Fruit fly (Drosophila melanogaster): ENCODE measurements around the gene Gr22f.

Gene Gr22f

DNA sequence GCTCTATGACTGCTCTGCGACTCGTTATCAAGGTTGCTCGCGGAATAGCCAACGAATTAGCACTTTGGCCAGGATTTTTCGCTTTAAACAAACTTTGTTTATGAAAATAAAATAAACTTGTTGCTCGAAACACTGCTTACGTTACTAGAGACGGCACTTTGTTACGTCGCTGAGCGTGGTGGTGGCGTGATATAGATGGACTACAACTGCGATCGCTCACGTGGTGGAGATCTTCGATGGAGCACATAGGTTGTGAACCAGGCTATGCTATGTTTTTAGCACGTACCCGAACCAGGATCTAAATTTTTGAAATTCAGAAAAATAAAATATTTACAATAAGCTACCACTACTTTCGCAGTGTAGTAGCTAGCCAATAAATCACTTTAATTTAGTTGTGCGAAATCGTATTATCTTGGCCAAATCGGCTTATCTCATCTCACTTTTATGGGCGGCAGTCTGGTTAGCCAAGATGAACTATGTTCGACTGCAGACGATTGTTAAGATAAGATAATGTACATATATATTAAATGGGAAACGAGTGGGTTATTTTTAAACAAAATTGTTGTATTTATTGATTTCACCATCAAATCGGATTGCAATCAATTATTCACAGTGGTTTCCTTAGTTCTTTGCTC is 40.4 kb downstream of the Gr22f start, which contains the start of gene frtz (continued):
- peak; percentile 63 for TF ChIP-seq HLH4C (GFP tag; IDR thresholded peaks at IDR 0.05; ENCODE audit: partially characterized antibody)
- no peak for TF ChIP-seq CG16863 (GFP tag; optimal IDR thresholded peaks at IDR 0.05)
- TF ChIP-seq CG8089 (GFP tag; optimal IDR thresholded peaks at IDR 0.05), result no peak
- no peak for TF ChIP-seq kni (GFP tag; optimal IDR thresholded peaks at IDR 0.05)
- TF ChIP-seq Rfx (GFP tag; IDR thresholded peaks at IDR 0.05), result peak; percentile 54; the same call in 1 of the 2 replicates
- no peak for TF ChIP-seq pnt (GFP tag; optimal IDR thresholded peaks at IDR 0.05)
- TF ChIP-seq grau (tag; optimal IDR thresholded peaks at IDR 0.05), result no peak
- TF ChIP-seq B-H2 (GFP tag; optimal IDR thresholded peaks at IDR 0.05), result no peak
- TF ChIP-seq otp (GFP tag; IDR thresholded peaks at IDR 0.05), result no peak
- TF ChIP-seq Med (GFP tag), result peak; percentile 88
- TF ChIP-seq Elba2 (GFP tag; optimal IDR thresholded peaks at IDR 0.05), result no peak
- peak; percentile 85 for TF ChIP-seq pita (GFP tag; optimal IDR thresholded peaks at IDR 0.05)
- peak; percentile 19; the same call in 1 of the 2 replicates for TF ChIP-seq CG3847 (GFP tag; IDR thresholded peaks at IDR 0.05)
- no peak for TF ChIP-seq ham (GFP tag; IDR thresholded peaks at IDR 0.05)
- TF ChIP-seq CG5953 (GFP tag; IDR thresholded peaks at IDR 0.05), result no peak
- no peak for TF ChIP-seq CG4328 (GFP tag; optimal IDR thresholded peaks at IDR 0.05)
- peak; percentile 73 for TF ChIP-seq CG15514 (GFP tag; optimal IDR thresholded peaks at IDR 0.05)
- TF ChIP-seq NK7.1 (GFP tag; optimal IDR thresholded peaks at IDR 0.05), result no peak
- no peak for TF ChIP-seq CG18011 (GFP tag; optimal IDR thresholded peaks at IDR 0.05)
- no peak for TF ChIP-seq CG3281 (GFP tag; optimal IDR thresholded peaks at IDR 0.05)
- TF ChIP-seq pho (GFP tag; optimal IDR thresholded peaks at IDR 0.05), result peak; percentile 19
- TF ChIP-seq MTF-1 (GFP tag; optimal IDR thresholded peaks at IDR 0.05; ENCODE audit: borderline replicate concordance), result no peak
- TF ChIP-seq sim (GFP tag; IDR thresholded peaks at IDR 0.05), result no peak
- TF ChIP-seq CG6813 (GFP tag; optimal IDR thresholded peaks at IDR 0.05), result no peak
- peak; percentile 91 for TF ChIP-seq knrl (GFP tag; IDR thresholded peaks at IDR 0.05; ENCODE audit: partially characterized antibody)
- TF ChIP-seq gce (GFP tag; IDR thresholded peaks at IDR 0.05), result no peak
- TF ChIP-seq Nf-YA (GFP tag; IDR thresholded peaks at IDR 0.05), result no peak
- TF ChIP-seq schlank (tag; optimal IDR thresholded peaks at IDR 0.05), result no peak
- TF ChIP-seq Mad (GFP tag; optimal IDR thresholded peaks at IDR 0.05), result no peak
- no peak for TF ChIP-seq gt (GFP tag; IDR thresholded peaks at IDR 0.05)
- TF ChIP-seq CG12299 (tag; optimal IDR thresholded peaks at IDR 0.05), result no peak
- TF ChIP-seq CG2120 (GFP tag; optimal IDR thresholded peaks at IDR 0.05), result peak; percentile 44
- TF ChIP-seq CG3163 (GFP tag; optimal IDR thresholded peaks at IDR 0.05), result no peak
- TF ChIP-seq D19B (GFP tag; optimal IDR thresholded peaks at IDR 0.05), result no peak
- no peak for TF ChIP-seq CG15601 (tag; optimal IDR thresholded peaks at IDR 0.05)
- TF ChIP-seq H2.0 (GFP tag; IDR thresholded peaks at IDR 0.05), result no peak
- TF ChIP-seq lilli (GFP tag; optimal IDR thresholded peaks at IDR 0.05), result peak; percentile 19
- TF ChIP-seq Optix (GFP tag; IDR thresholded peaks at IDR 0.05), result no peak
- no peak for TF ChIP-seq Jarid2 (GFP tag; optimal IDR thresholded peaks at IDR 0.05)
- no peak for TF ChIP-seq Bdp1 (GFP tag; optimal IDR thresholded peaks at IDR 0.05)
- no peak for TF ChIP-seq CG14965 (GFP tag; optimal IDR thresholded peaks at IDR 0.05; ENCODE audit: borderline replicate concordance)
- TF ChIP-seq CG9817 (tag; optimal IDR thresholded peaks at IDR 0.05), result peak; percentile 9
- TF ChIP-seq Asciz (GFP tag; optimal IDR thresholded peaks at IDR 0.05), result no peak
- no peak for TF ChIP-seq hth (optimal IDR thresholded peaks at IDR 0.05)
- TF ChIP-seq Dref (GFP tag; IDR thresholded peaks at IDR 0.05), result peak; percentile 53
- TF ChIP-seq gcm (GFP tag; optimal IDR thresholded peaks at IDR 0.05), result no peak
- TF ChIP-seq CG33213 (GFP tag; optimal IDR thresholded peaks at IDR 0.05), result peak; percentile 21
- no peak for TF ChIP-seq Antp (GFP tag; optimal IDR thresholded peaks at IDR 0.05)
- TF ChIP-seq ttk (GFP tag; IDR thresholded peaks at IDR 0.05), result no peak
- TF ChIP-seq grn (GFP tag; optimal IDR thresholded peaks at IDR 0.05), result peak; percentile 42
- TF ChIP-seq CG32772 (GFP tag; IDR thresholded peaks at IDR 0.05), result no peak
